Fruit fly (Drosophila melanogaster) whole organism, embryonic: ENCODE measurements around the gene CG6790.
A peak's percentile ranks its signal among the peaks of the same experiment; 100 is the strongest.

Experiments used
- B-H2 ChIP-seq: fragments of 200-800 bp; sonication (Bioruptor generic); optimal IDR thresholded peaks from 2 replicates; lab custom pipeline; 2018; ENCODE audit warnings: missing biosample characterization, mild to moderate bottlenecking, missing genetic modification characterization
- CG10321 ChIP-seq: fragments of 200-800 bp; sonication (Bioruptor generic); IDR thresholded peaks from 2 replicates; pipeline ENCODE4 v1.3.6; 2022; ENCODE audit warnings: missing biosample characterization, missing genetic modification characterization
- CG11093 ChIP-seq: fragments of 200-800 bp; sonication (Bioruptor generic); IDR thresholded peaks from 3 replicates; pipeline ENCODE4 v1.3.6; 2022; ENCODE audit warnings: missing biosample characterization, missing genetic modification characterization
- CG11456 ChIP-seq: fragments of 200-800 bp; sonication (Bioruptor generic); IDR thresholded peaks from 3 replicates; pipeline ENCODE4 v1.3.6; 2022; ENCODE audit warnings: missing biosample characterization, missing genetic modification characterization
- CG12104 ChIP-seq: fragments of 200-800 bp; sonication (Bioruptor generic); optimal IDR thresholded peaks from 3 replicates; lab custom pipeline; 2016; ENCODE audit warnings: missing biosample characterization, missing genetic modification characterization
- CG13894 ChIP-seq: fragments of 200-800 bp; sonication (Bioruptor generic); optimal IDR thresholded peaks from 3 replicates; lab custom pipeline; 2018; ENCODE audit warnings: missing biosample characterization, mild to moderate bottlenecking, missing genetic modification characterization, moderate library complexity
- CG15073 ChIP-seq: fragments of 200-800 bp; sonication (Bioruptor generic); optimal IDR thresholded peaks from 2 replicates; lab custom pipeline; 2016; ENCODE audit warnings: missing biosample characterization, missing genetic modification characterization
- CG15479 ChIP-seq: fragments of 200-800 bp; sonication (Bioruptor generic); optimal IDR thresholded peaks from 3 replicates; lab custom pipeline; 2019; ENCODE audit warnings: missing biosample characterization, mild to moderate bottlenecking, missing genetic modification characterization, moderate library complexity
- CG1603 ChIP-seq: fragments of 200-800 bp; sonication (Bioruptor generic); optimal IDR thresholded peaks from 2 replicates; lab custom pipeline; 2019; ENCODE audit warnings: missing biosample characterization, mild to moderate bottlenecking, missing genetic modification characterization, moderate library complexity
- CG17385 ChIP-seq: fragments of 200-800 bp; sonication (Bioruptor generic); optimal IDR thresholded peaks from 3 replicates; lab custom pipeline; 2018; ENCODE audit warnings: missing biosample characterization, mild to moderate bottlenecking, missing genetic modification characterization
- CG1832 ChIP-seq: fragments of 200-800 bp; sonication (Bioruptor generic); optimal IDR thresholded peaks from 2 replicates; lab custom pipeline; 2017; ENCODE audit warnings: missing biosample characterization, mild to moderate bottlenecking, missing genetic modification characterization, inconsistent platforms
- CG30403 ChIP-seq: fragments of 200-800 bp; sonication (Bioruptor generic); optimal IDR thresholded peaks from 3 replicates; lab custom pipeline; 2016; ENCODE audit warnings: missing biosample characterization, missing genetic modification characterization
- CG3281 ChIP-seq: fragments of 200-800 bp; sonication (Bioruptor generic); optimal IDR thresholded peaks from 3 replicates; lab custom pipeline; 2017; ENCODE audit warnings: missing biosample characterization, mild to moderate bottlenecking, missing genetic modification characterization
- CG3838 ChIP-seq: fragments of 200-800 bp; sonication (Bioruptor generic); optimal IDR thresholded peaks from 3 replicates; lab custom pipeline; 2016; ENCODE audit warnings: missing biosample characterization, missing genetic modification characterization
- CG42726 ChIP-seq: fragments of 200-800 bp; sonication (Bioruptor generic); IDR thresholded peaks from 2 replicates; pipeline ENCODE4 v1.3.6; 2022; ENCODE audit warnings: missing biosample characterization, missing genetic modification characterization; ENCODE audit not compliant: partially characterized antibody
- CG8388 ChIP-seq: fragments of 200-800 bp; sonication (Bioruptor generic); optimal IDR thresholded peaks from 2 replicates; lab custom pipeline; 2019; ENCODE audit warnings: missing biosample characterization, mild to moderate bottlenecking, missing genetic modification characterization, moderate library complexity
- CG9797 ChIP-seq: fragments of 200-800 bp; sonication (Bioruptor generic); optimal IDR thresholded peaks from 3 replicates; lab custom pipeline; 2018; ENCODE audit warnings: missing biosample characterization, mild to moderate bottlenecking, missing genetic modification characterization
- Dip3 ChIP-seq: fragments of 200-800 bp; sonication (Bioruptor generic); optimal IDR thresholded peaks from 3 replicates; lab custom pipeline; 2016; ENCODE audit warnings: missing biosample characterization, missing genetic modification characterization
- HLH3B ChIP-seq: fragments of 200-800 bp; sonication (Bioruptor generic); IDR thresholded peaks from 2 replicates; pipeline ENCODE4 v1.3.6; 2022; ENCODE audit warnings: missing biosample characterization, missing genetic modification characterization
- MTF-1 ChIP-seq: fragments of 200-800 bp; sonication (Bioruptor generic); optimal IDR thresholded peaks from 2 replicates; lab custom pipeline; 2018; ENCODE audit warnings: missing biosample characterization, mild to moderate bottlenecking, missing genetic modification characterization, borderline replicate concordance
- Nf-YA ChIP-seq: fragments of 200-800 bp; sonication (Bioruptor generic); IDR thresholded peaks from 2 replicates; pipeline ENCODE4 v1.3.6; 2022; ENCODE audit warnings: missing biosample characterization, missing genetic modification characterization
- NfI ChIP-seq: fragments of 200-800 bp; sonication (Bioruptor generic); optimal IDR thresholded peaks from 3 replicates; lab custom pipeline; 2018; ENCODE audit warnings: missing biosample characterization, mild to moderate bottlenecking, missing genetic modification characterization, moderate library complexity
- TFAM ChIP-seq: fragments of 200-800 bp; sonication (Bioruptor generic); optimal IDR thresholded peaks from 2 replicates; lab custom pipeline; 2017; ENCODE audit warnings: missing biosample characterization, missing genetic modification characterization, inconsistent platforms
- aop ChIP-seq: fragments of 200-800 bp; sonication (Bioruptor generic); IDR thresholded peaks from 2 replicates; pipeline ENCODE4 v1.3.6; 2022; ENCODE audit warnings: missing biosample characterization, missing genetic modification characterization
- az2 ChIP-seq: fragments of 200-800 bp; sonication (Bioruptor generic); optimal IDR thresholded peaks from 3 replicates; lab custom pipeline; 2016; ENCODE audit warnings: missing biosample characterization, missing genetic modification characterization
- btn ChIP-seq: fragments of 200-800 bp; sonication (Bioruptor generic); optimal IDR thresholded peaks from 2 replicates; lab custom pipeline; 2016; ENCODE audit warnings: missing biosample characterization, missing genetic modification characterization
- corto ChIP-seq: fragments of 200-800 bp; sonication (Bioruptor generic); optimal IDR thresholded peaks from 2 replicates; lab custom pipeline; 2016; ENCODE audit warnings: missing biosample characterization, mild to moderate bottlenecking, missing genetic modification characterization, moderate library complexity
- dan ChIP-seq: fragments of 200-800 bp; sonication (Bioruptor generic); IDR thresholded peaks from 2 replicates; pipeline ENCODE4 v1.3.6; 2022; ENCODE audit warnings: missing biosample characterization, missing genetic modification characterization
- disco-r ChIP-seq: fragments of 200-800 bp; sonication (Bioruptor generic); optimal IDR thresholded peaks from 2 replicates; lab custom pipeline; 2016; ENCODE audit warnings: missing biosample characterization, missing genetic modification characterization
- gcm ChIP-seq: fragments of 200-800 bp; sonication (Bioruptor generic); optimal IDR thresholded peaks from 2 replicates; lab custom pipeline; 2019; ENCODE audit warnings: missing biosample characterization, mild to moderate bottlenecking, missing genetic modification characterization, moderate library complexity
- grn ChIP-seq: fragments of 200-800 bp; sonication (Bioruptor generic); optimal IDR thresholded peaks from 3 replicates; lab custom pipeline; 2017; ENCODE audit warnings: missing biosample characterization, missing genetic modification characterization
- gro ChIP-seq: fragments of 200-800 bp; sonication (Bioruptor generic); optimal IDR thresholded peaks from 2 replicates; lab custom pipeline; 2016; ENCODE audit warnings: missing biosample characterization, missing genetic modification characterization
- jing ChIP-seq: fragments of 200-800 bp; sonication (Bioruptor generic); optimal IDR thresholded peaks from 2 replicates; lab custom pipeline; 2018; ENCODE audit warnings: missing biosample characterization, mild to moderate bottlenecking, missing genetic modification characterization
- jumu ChIP-seq: fragments of 200-800 bp; sonication (Bioruptor generic); optimal IDR thresholded peaks from 3 replicates; lab custom pipeline; 2016; ENCODE audit warnings: missing biosample characterization, missing genetic modification characterization
- kah ChIP-seq: fragments of 200-800 bp; sonication (Bioruptor generic); optimal IDR thresholded peaks from 2 replicates; lab custom pipeline; 2018; ENCODE audit warnings: missing biosample characterization, mild to moderate bottlenecking, missing genetic modification characterization
- lbe ChIP-seq: fragments of 200-800 bp; sonication (Bioruptor generic); optimal IDR thresholded peaks from 2 replicates; lab custom pipeline; 2016; ENCODE audit warnings: missing biosample characterization, mild to moderate bottlenecking, missing genetic modification characterization
- lilli ChIP-seq: fragments of 200-800 bp; sonication (Bioruptor generic); optimal IDR thresholded peaks from 3 replicates; lab custom pipeline; 2016; ENCODE audit warnings: missing biosample characterization, missing genetic modification characterization
- lola ChIP-seq, 3 experiments: fragments of >200 bp in 2 of 3; fragments of 200-800 bp in 1 of 3; sonication (Bioruptor generic) in 1 of 3; optimal IDR thresholded peaks; 2 replicates each; lab custom pipeline; 2017 to 2019; ENCODE audit warnings: missing biosample characterization in 3 of 3, missing genetic modification characterization in 3 of 3, mild to moderate bottlenecking in 1 of 3, moderate library complexity in 1 of 3
- nom ChIP-seq: fragments of 200-800 bp; sonication (Bioruptor generic); optimal IDR thresholded peaks from 2 replicates; lab custom pipeline; 2017; ENCODE audit warnings: missing biosample characterization, missing genetic modification characterization, mild to moderate bottlenecking, moderate library complexity, missing genetic modification reagents
- odd ChIP-seq: fragments of 200-800 bp; sonication (Bioruptor generic); optimal IDR thresholded peaks from 2 replicates; lab custom pipeline; 2017; ENCODE audit warnings: missing biosample characterization, mild to moderate bottlenecking, missing genetic modification characterization
- org-1 ChIP-seq: fragments of 200-800 bp; sonication (Bioruptor generic); optimal IDR thresholded peaks from 2 replicates; lab custom pipeline; 2017; ENCODE audit warnings: missing biosample characterization, missing genetic modification characterization
- phol ChIP-seq: fragments of 200-800 bp; sonication (Bioruptor generic); optimal IDR thresholded peaks from 3 replicates; lab custom pipeline; 2018; ENCODE audit warnings: missing biosample characterization, mild to moderate bottlenecking, missing genetic modification characterization, moderate library complexity
- pita ChIP-seq: fragments of 200-800 bp; sonication (Bioruptor generic); optimal IDR thresholded peaks from 2 replicates; lab custom pipeline; 2017; ENCODE audit warnings: missing biosample characterization, mild to moderate bottlenecking, missing genetic modification characterization
- psq ChIP-seq: fragments of 200-800 bp; sonication (Bioruptor generic); optimal IDR thresholded peaks from 2 replicates; lab custom pipeline; 2017; ENCODE audit warnings: missing biosample characterization, missing genetic modification characterization
- sisA ChIP-seq: fragments of 200-800 bp; sonication (Bioruptor generic); IDR thresholded peaks from 2 replicates; pipeline ENCODE4 v1.3.6; 2022; ENCODE audit warnings: missing biosample characterization, missing genetic modification characterization
- slou ChIP-seq: fragments of 200-800 bp; sonication (Bioruptor generic); optimal IDR thresholded peaks from 3 replicates; lab custom pipeline; 2016; ENCODE audit warnings: missing biosample characterization, missing genetic modification characterization
- ssp ChIP-seq: fragments of 200-800 bp; sonication (Bioruptor generic); IDR thresholded peaks from 2 replicates; pipeline ENCODE4 v1.3.6; 2022; ENCODE audit warnings: missing biosample characterization, missing genetic modification characterization
- trh ChIP-seq: fragments of 200-800 bp; sonication (Bioruptor generic); optimal IDR thresholded peaks from 2 replicates; lab custom pipeline; 2016; ENCODE audit warnings: missing biosample characterization, missing genetic modification characterization
- tup ChIP-seq: fragments of 200-800 bp; sonication (Bioruptor generic); optimal IDR thresholded peaks from 2 replicates; lab custom pipeline; 2016; ENCODE audit warnings: missing biosample characterization, mild to moderate bottlenecking, missing genetic modification characterization, moderate library complexity
- tx ChIP-seq: fragments of 200-800 bp; sonication (Bioruptor generic); optimal IDR thresholded peaks from 2 replicates; lab custom pipeline; 2016; ENCODE audit warnings: missing biosample characterization, missing genetic modification characterization
- wor ChIP-seq: fragments of 200-800 bp; sonication (Bioruptor generic); IDR thresholded peaks from 2 replicates; pipeline ENCODE4 v1.3.6; 2022; ENCODE audit warnings: missing biosample characterization, missing genetic modification characterization

CG6790 gene

DNA sequence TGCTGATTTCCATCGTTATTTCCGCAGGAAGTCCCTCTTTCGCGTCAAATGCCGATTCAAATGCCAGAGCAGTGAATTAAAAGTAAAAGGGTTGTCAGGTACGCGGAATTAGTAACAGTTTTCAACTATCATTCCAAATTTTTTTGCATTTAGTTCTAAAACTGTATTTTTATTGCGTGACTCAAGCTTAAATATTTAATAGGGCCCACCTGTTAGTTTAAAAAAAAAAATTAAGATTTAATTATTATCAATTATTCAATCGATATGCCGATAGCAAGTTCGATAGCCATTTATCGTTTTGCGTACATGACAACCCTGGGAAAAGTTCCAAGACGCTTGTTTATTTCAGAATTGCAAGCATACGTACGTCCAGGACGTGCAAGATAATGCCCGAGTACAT is 44.5 kb upstream of the CG6790 start, which contains the start of gene CG14711 (continued):
- TF ChIP-seq CG1832 (GFP tag; lab: Kevin White, UChicago) (no peak), psq (GFP tag; lab: Kevin White, UChicago) (peak; percentile 19), NfI (GFP tag; lab: Kevin White, UChicago) (peak; percentile 85), Nf-YA (GFP tag; lab: Robert Waterston, UW) (peak; percentile 72), slou (GFP tag; lab: Kevin White, UChicago) (peak; percentile 66), HLH3B (GFP tag; lab: Robert Waterston, UW) (peak; percentile 82), phol (tag; lab: Kevin White, UChicago) (peak; percentile 88), CG8388 (peak; percentile 82), CG17385 (GFP tag; lab: Kevin White, UChicago) (peak; percentile 77), CG1603 (tag; lab: Kevin White, UChicago) (peak; percentile 46), CG13894 (peak; percentile 88), jumu (GFP tag; lab: Kevin White, UChicago) (peak; percentile 58), jing (GFP tag; lab: Kevin White, UChicago) (no peak), TFAM (peak; percentile 16), pita (no peak), nom (GFP tag; lab: Kevin White, UChicago) (peak; percentile 49), lbe (GFP tag; lab: Kevin White, UChicago) (peak; percentile 76), gcm (GFP tag; lab: Kevin White, UChicago) (no peak), kah (peak; percentile 56), CG15479 (GFP tag; lab: Kevin White, UChicago) (no peak), CG12104 (GFP tag; lab: Kevin White, UChicago) (peak; percentile 74), CG11093 (peak; percentile 59; the same call in 1 of the 3 replicates), B-H2 (GFP tag; lab: Kevin White, UChicago) (peak; percentile 91), CG15073 (GFP tag; lab: Kevin White, UChicago) (peak; percentile 64), CG11456 (peak; percentile 85), tx (GFP tag; lab: Kevin White, UChicago) (peak; percentile 36), wor (GFP tag; lab: Robert Waterston, UW) (peak; percentile 78), tup (GFP tag; lab: Kevin White, UChicago) (peak; percentile 60), lola (GFP tag; optimal IDR thresholded peaks at IDR 0.05; lab: Kevin White, UChicago) (peak in 1 of 3 experiments; percentile 81), corto (GFP tag; lab: Kevin White, UChicago) (no peak), CG42726 (GFP tag; lab: Robert Waterston, UW) (no peak), ssp (GFP tag; lab: Robert Waterston, UW) (peak; percentile 52), lilli (peak; percentile 91), org-1 (peak; percentile 56), disco-r (no peak), sisA (GFP tag; lab: Robert Waterston, UW) (peak; percentile 82), az2 (GFP tag; lab: Kevin White, UChicago) (peak; percentile 90), CG10321 (peak; percentile 30; the same call in 1 of the 2 replicates), MTF-1 (GFP tag; lab: Kevin White, UChicago) (peak; percentile 70), Dip3 (peak; percentile 65), CG30403 (GFP tag; lab: Kevin White, UChicago) (peak; percentile 93), CG9797 (GFP tag; lab: Kevin White, UChicago) (peak; percentile 23), btn (GFP tag; lab: Kevin White, UChicago) (peak; percentile 8), grn (GFP tag; lab: Kevin White, UChicago) (peak; percentile 58), CG3838 (GFP tag; lab: Kevin White, UChicago) (peak; percentile 67), odd (GFP tag; lab: Kevin White, UChicago) (no peak), CG3281 (GFP tag; lab: Kevin White, UChicago) (peak; percentile 81), gro (peak; percentile 43), aop (no peak), trh (GFP tag; lab: Kevin White, UChicago) (peak; percentile 66), dan (GFP tag; lab: Robert Waterston, UW) (no peak)
